Worm (Caenorhabditis elegans) whole organism, midembryonic: ENCODE results near the gene fln-1.

Source experiments
- T22C8.4 ChIP-seq: fragments of 200-800 bp; sonication (Bioruptor generic); IDR thresholded peaks from 2 replicates; pipeline ENCODE4 v1.3.6; 2022; ENCODE audit warnings: missing genetic modification characterization, missing compliant biosample characterization
- cog-1 ChIP-seq: sonication (generic microtip); optimal IDR thresholded peaks from 2 replicates; lab custom pipeline; 2016; ENCODE audit warnings: missing genetic modification characterization, missing compliant biosample characterization
- flt-1 ChIP-seq: fragments of 200-800 bp; sonication (Bioruptor generic); IDR thresholded peaks from 2 replicates; pipeline ENCODE4 v1.3.6; 2022; ENCODE audit warnings: missing genetic modification characterization, missing compliant biosample characterization
- ref-1 ChIP-seq: fragments of 200-800 bp; sonication (Bioruptor generic); conservative IDR thresholded peaks from 2 replicates; pipeline ENCODE4 v1.3.6; 2022; ENCODE audit warnings: missing genetic modification reagents, missing genetic modification characterization, missing compliant biosample characterization
- tab-1 ChIP-seq: fragments of 200-800 bp; sonication (Bioruptor generic); IDR thresholded peaks from 2 replicates; pipeline ENCODE4 v1.3.6; 2022; ENCODE audit warnings: missing genetic modification characterization, missing compliant biosample characterization

- TF ChIP-seq flt-1 (no peak), cog-1 (tag; lab: Kevin White, UChicago) (no peak), T22C8.4 (no peak), ref-1 (GFP tag; lab: Robert Waterston, UW) (no peak), tab-1 (GFP tag; lab: Robert Waterston, UW) (no peak)
These were observed 49.2 kb upstream of the fln-1 start, which contains the start of gene daf-18 for ce11 chrIV:425052-425451.
